Worm (Caenorhabditis elegans) whole organism, L2 larva: ENCODE measurements around the gene F36D3.16.

Experiments used
- mbf-1 ChIP-seq: sonication (generic microtip); optimal IDR thresholded peaks from 2 replicates; lab custom pipeline; 2017; ENCODE audit warnings: missing biosample characterization, missing genetic modification characterization
- sma-9 ChIP-seq, 2 experiments: fragments of 150-350 bp in 1 of 2; sonication (generic microtip) in 1 of 2; optimal IDR thresholded peaks; 2 replicates each; lab custom pipeline; 2014 to 2016; ENCODE audit warnings: missing genetic modification characterization in 2 of 2, mild to moderate bottlenecking in 1 of 2, missing biosample characterization in 1 of 2, missing compliant biosample characterization in 1 of 2, missing genetic modification reagents in 1 of 2, moderate library complexity in 1 of 2

DNA sequence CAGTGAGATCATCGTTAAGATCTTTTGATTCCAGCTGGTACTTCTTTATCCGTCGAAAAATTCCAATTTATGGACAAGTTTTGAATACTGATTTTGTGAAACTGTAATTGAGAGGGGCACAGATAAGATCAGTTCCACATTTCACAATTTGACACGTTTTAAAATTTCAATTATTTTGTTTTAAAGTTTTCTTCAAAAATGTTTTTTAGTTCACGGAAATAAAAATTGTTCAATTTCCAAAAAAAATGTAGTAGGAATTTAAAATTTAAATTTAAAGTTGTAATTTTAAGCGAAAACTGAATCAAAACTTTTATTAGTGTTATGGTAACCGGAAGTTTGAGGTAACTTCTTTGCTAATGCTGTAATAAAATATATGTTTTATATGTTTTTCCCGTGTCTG, 10.3 kb upstream of the F36D3.16 start, which contains the start of gene F36D3.4:
- no peak for TF ChIP-seq mbf-1 (tag; lab: Kevin White, UChicago)
- no peak for TF ChIP-seq sma-9 (GFP tag; optimal IDR thresholded peaks at IDR 0.05; lab: Kevin White, UChicago)
- TF ChIP-seq sma-9 (tag; optimal IDR thresholded peaks at IDR 0.05; lab: Kevin White, UChicago) = no peak
